Worm (Caenorhabditis elegans) whole organism, L1 larva: Measurements from ENCODE around the gene F41H10.5.
"Not testable (repeated sequence)": the region's sequence is repeated elsewhere in the genome, so short reads cannot be mapped to it uniquely, and the experiment has no call there.

Source experiments
- dpl-1 ChIP-seq, 3 experiments: fragments of 150-350 bp in 2 of 3; sonication (generic microtip) in 1 of 3; optimal IDR thresholded peaks; 2 replicates each; lab custom pipeline; 2014 to 2017; ENCODE audit warnings: missing biosample characterization in 3 of 3, missing genetic modification characterization in 3 of 3, missing genetic modification reagents in 3 of 3
- mdl-1 ChIP-seq, 2 experiments: fragments of 150-350 bp; optimal IDR thresholded peaks; 2 replicates each; lab custom pipeline; 2014 to 2017; ENCODE audit warnings: missing biosample characterization in 2 of 2, missing genetic modification characterization in 2 of 2, inconsistent platforms in 1 of 2
- nhr-76 ChIP-seq: sonication (generic microtip); optimal IDR thresholded peaks from 2 replicates; lab custom pipeline; 2017; ENCODE audit warnings: missing biosample characterization, missing genetic modification characterization
- zag-1 ChIP-seq: fragments of 150-350 bp; optimal IDR thresholded peaks from 2 replicates; lab custom pipeline; 2014; ENCODE audit warnings: missing biosample characterization, missing genetic modification characterization

- TF ChIP-seq dpl-1 (GFP tag; optimal IDR thresholded peaks at IDR 0.05; lab: Kevin White, UChicago); mdl-1 (tag; optimal IDR thresholded peaks at IDR 0.05; lab: Kevin White, UChicago); zag-1 (tag; lab: Kevin White, UChicago); nhr-76 (tag; lab: Kevin White, UChicago): not testable (repeated sequence)
Observed at ce11 chrIV:5313011-5313410, 47.7 kb upstream of the F41H10.5 start, which contains the start of the genes msp-59 and ZK354.2.
